Fruit fly (Drosophila melanogaster): ENCODE results near the gene mor.
A peak's percentile ranks its signal among the peaks of the same experiment; 100 is the strongest.

The mor gene

dm6 chr3R:16004691-16005474 lies 32.2 kb upstream of the mor start (continued):
- TF ChIP-seq fd64A (GFP tag; optimal IDR thresholded peaks at IDR 0.05) (peak; percentile 6), CG17361 (GFP tag; IDR thresholded peaks at IDR 0.05) (no peak), CG13424 (tag; optimal IDR thresholded peaks at IDR 0.05) (peak; percentile 21), CG4328 (GFP tag; optimal IDR thresholded peaks at IDR 0.05) (peak; percentile 54), eve (GFP tag; optimal IDR thresholded peaks at IDR 0.05) (no peak), CG33557 (GFP tag; optimal IDR thresholded peaks at IDR 0.05) (no peak), slou (GFP tag; optimal IDR thresholded peaks at IDR 0.05) (no peak), Jarid2 (GFP tag; optimal IDR thresholded peaks at IDR 0.05) (no peak), CG4730 (GFP tag; IDR thresholded peaks at IDR 0.05) (no peak), luna (GFP tag; optimal IDR thresholded peaks at IDR 0.05) (no peak), gcm (GFP tag; optimal IDR thresholded peaks at IDR 0.05) (no peak), CG18011 (GFP tag; optimal IDR thresholded peaks at IDR 0.05) (no peak), gfzf (GFP tag; optimal IDR thresholded peaks at IDR 0.05) (no peak), CG13894 (tag; optimal IDR thresholded peaks at IDR 0.05) (no peak), Deaf1 (tag; optimal IDR thresholded peaks at IDR 0.05) (peak; percentile 66), CG12104 (GFP tag; optimal IDR thresholded peaks at IDR 0.05) (no peak), ranshi (GFP tag; IDR thresholded peaks at IDR 0.05) (0 out of 2 replicates have a peak, but pooled peaks have one; percentile 18), CG2889 (GFP tag; IDR thresholded peaks at IDR 0.05) (no peak), sens-2 (GFP tag; IDR thresholded peaks at IDR 0.05) (no peak), prd (optimal IDR thresholded peaks at IDR 0.05) (no peak), prd (GFP tag; IDR thresholded peaks at IDR 0.05) (no peak), CG14860 (GFP tag; IDR thresholded peaks at IDR 0.05; ENCODE audit: partially characterized antibody) (no peak), mirr (GFP tag; optimal IDR thresholded peaks at IDR 0.05) (peak; percentile 93), CG3281 (GFP tag; optimal IDR thresholded peaks at IDR 0.05) (peak; percentile 29), tll (GFP tag; optimal IDR thresholded peaks at IDR 0.05) (no peak), CG3407 (GFP tag; optimal IDR thresholded peaks at IDR 0.05) (no peak), Spps (tag; optimal IDR thresholded peaks at IDR 0.05) (no peak), Ets65A (GFP tag) (peak; percentile 7), CG34422 (GFP tag; IDR thresholded peaks at IDR 0.05) (peak; percentile 15; the same call in 1 of the 3 replicates), CG9437 (GFP tag; optimal IDR thresholded peaks at IDR 0.05) (no peak), CG32772 (GFP tag; IDR thresholded peaks at IDR 0.05) (no peak), lov (optimal IDR thresholded peaks at IDR 0.05) (no peak), lov (GFP tag; IDR thresholded peaks at IDR 0.05) (no peak), bcd (GFP tag; optimal IDR thresholded peaks at IDR 0.05) (no peak), kni (GFP tag; optimal IDR thresholded peaks at IDR 0.05) (peak; percentile 15), Ada2b (GFP tag; IDR thresholded peaks at IDR 0.05) (no peak), BtbVII (GFP tag; optimal IDR thresholded peaks at IDR 0.05) (peak; percentile 50), pum (GFP tag; optimal IDR thresholded peaks at IDR 0.05) (no peak), Nf-YB (GFP tag; optimal IDR thresholded peaks at IDR 0.05) (peak; percentile 48), twi (tag; optimal IDR thresholded peaks at IDR 0.05) (no peak), Hr3 (GFP tag; optimal IDR thresholded peaks at IDR 0.05) (no peak), Taf1 (GFP tag; IDR thresholded peaks at IDR 0.05) (no peak), CG6689 (GFP tag; IDR thresholded peaks at IDR 0.05) (no peak), CG8944 (GFP tag; optimal IDR thresholded peaks at IDR 0.05) (no peak), Dip2 (GFP tag; IDR thresholded peaks at IDR 0.05) (no peak), jigr1 (GFP tag; IDR thresholded peaks at IDR 0.05) (no peak), CG9215 (GFP tag; IDR thresholded peaks at IDR 0.05) (no peak), sens (GFP tag) (peak; percentile 82), Lhr (GFP tag; optimal IDR thresholded peaks at IDR 0.05) (no peak), Gsc (GFP tag; IDR thresholded peaks at IDR 0.05) (no peak), psq (GFP tag; optimal IDR thresholded peaks at IDR 0.05) (no peak)

All from whole organism, embryonic.